Worm (Caenorhabditis elegans) whole organism, L4 larva: ENCODE data around the gene F55G7.4.

Source experiments
- F10B5.3 ChIP-seq: sonication (generic microtip); optimal IDR thresholded peaks from 2 replicates; lab custom pipeline; 2016; ENCODE audit warnings: mild to moderate bottlenecking, missing genetic modification characterization, missing compliant biosample characterization
- F26F4.8 ChIP-seq: fragments of 200-800 bp; sonication (Bioruptor generic); conservative IDR thresholded peaks from 2 replicates; pipeline ENCODE4 v1.3.6; 2022; ENCODE audit warnings: missing genetic modification characterization, missing compliant biosample characterization
- F37D6.2 ChIP-seq: sonication (generic microtip); optimal IDR thresholded peaks from 2 replicates; lab custom pipeline; 2016; ENCODE audit warnings: mild to moderate bottlenecking, missing genetic modification characterization, missing compliant biosample characterization
- R02D3.7 ChIP-seq: fragments of 150-350 bp; sonication (generic microtip); optimal IDR thresholded peaks from 3 replicates; lab custom pipeline; 2014; ENCODE audit warnings: missing biosample characterization, missing genetic modification characterization
- T20F7.1 ChIP-seq: fragments of 200-800 bp; sonication (Bioruptor generic); optimal IDR thresholded peaks from 2 replicates; lab custom pipeline; 2018; ENCODE audit warnings: mild to moderate bottlenecking, missing genetic modification characterization, missing compliant biosample characterization
- Y5F2A.4 ChIP-seq: fragments of 200-800 bp; sonication (Bioruptor generic); optimal IDR thresholded peaks from 2 replicates; lab custom pipeline; 2018; ENCODE audit warnings: mild to moderate bottlenecking, missing genetic modification characterization, missing compliant biosample characterization
- ZK337.2 ChIP-seq: fragments of 200-800 bp; sonication (Bioruptor generic); IDR thresholded peaks from 2 replicates; pipeline ENCODE4 v1.3.6; 2022; ENCODE audit warnings: missing genetic modification reagents, missing genetic modification characterization, missing compliant biosample characterization
- aly-2 ChIP-seq: sonication (generic microtip); optimal IDR thresholded peaks from 2 replicates; lab custom pipeline; 2018; ENCODE audit warnings: missing biosample characterization, missing genetic modification characterization
- ama-1 ChIP-seq: fragments of 150-350 bp; optimal IDR thresholded peaks from 2 replicates; lab custom pipeline; 2014; ENCODE audit warnings: inconsistent platforms, mixed read lengths
- ceh-32 ChIP-seq: sonication (generic microtip); optimal IDR thresholded peaks from 2 replicates; lab custom pipeline; 2016; ENCODE audit warnings: mild to moderate bottlenecking, missing genetic modification characterization, missing compliant biosample characterization; ENCODE audit not compliant: poor library complexity
- ceh-44 ChIP-seq: fragments of 200-800 bp; sonication (Bioruptor generic); IDR thresholded peaks from 2 replicates; pipeline ENCODE4 v1.3.6; 2022; ENCODE audit warnings: missing genetic modification reagents, missing genetic modification characterization, missing compliant biosample characterization
- ceh-82 ChIP-seq: sonication (generic microtip); optimal IDR thresholded peaks from 2 replicates; lab custom pipeline; 2017; ENCODE audit warnings: missing biosample characterization, missing genetic modification characterization
- ctbp-1 ChIP-seq: fragments of 200-800 bp; sonication (Bioruptor generic); IDR thresholded peaks from 2 replicates; pipeline ENCODE4 v1.3.6; 2022; ENCODE audit warnings: missing genetic modification reagents, missing genetic modification characterization, missing compliant biosample characterization
- daf-12 ChIP-seq: fragments of 150-350 bp; optimal IDR thresholded peaks from 2 replicates; lab custom pipeline; 2014; ENCODE audit warnings: missing biosample characterization, missing genetic modification reagents, missing genetic modification characterization
- daf-19 ChIP-seq: fragments of 200-800 bp; sonication (Bioruptor generic); conservative IDR thresholded peaks from 2 replicates; pipeline ENCODE4 v1.3.6; 2022; ENCODE audit warnings: missing genetic modification characterization, missing compliant biosample characterization
- dmd-6 ChIP-seq: fragments of 200-800 bp; sonication (Bioruptor generic); IDR thresholded peaks from 2 replicates; pipeline ENCODE4 v1.3.6; 2022; ENCODE audit warnings: missing genetic modification reagents, missing genetic modification characterization, missing compliant biosample characterization
- dmd-8 ChIP-seq: fragments of 200-800 bp; sonication (Bioruptor generic); IDR thresholded peaks from 2 replicates; pipeline ENCODE4 v1.3.6; 2022; ENCODE audit warnings: missing genetic modification characterization, missing compliant biosample characterization
- duxl-1 ChIP-seq: sonication (generic microtip); optimal IDR thresholded peaks from 2 replicates; lab custom pipeline; 2016; ENCODE audit warnings: mild to moderate bottlenecking, missing genetic modification characterization, moderate library complexity, missing compliant biosample characterization; ENCODE audit not compliant: poor library complexity
- dve-1 ChIP-seq: sonication (generic microtip); optimal IDR thresholded peaks from 2 replicates; lab custom pipeline; 2017; ENCODE audit warnings: antibody characterized with exemption, mild to moderate bottlenecking, missing genetic modification characterization, missing compliant biosample characterization; ENCODE audit not compliant: insufficient read depth
- egl-27 ChIP-seq: sonication (generic microtip); optimal IDR thresholded peaks from 3 replicates; lab custom pipeline; 2017; ENCODE audit warnings: missing biosample characterization, missing genetic modification reagents, missing genetic modification characterization
- egl-43 ChIP-seq: fragments of 200-800 bp; sonication (Bioruptor generic); IDR thresholded peaks from 2 replicates; pipeline ENCODE4 v1.3.6; 2022; ENCODE audit warnings: missing genetic modification reagents, missing genetic modification characterization, missing compliant biosample characterization
- gei-8 ChIP-seq: fragments of 200-800 bp; sonication (Bioruptor generic); optimal IDR thresholded peaks from 2 replicates; lab custom pipeline; 2018; ENCODE audit warnings: mild to moderate bottlenecking, missing genetic modification characterization, missing compliant biosample characterization
- hlh-30 ChIP-seq: sonication (generic microtip); optimal IDR thresholded peaks from 2 replicates; lab custom pipeline; 2017; ENCODE audit warnings: antibody characterized with exemption, mild to moderate bottlenecking, missing genetic modification characterization, missing compliant biosample characterization; ENCODE audit not compliant: insufficient read depth
- lin-1 ChIP-seq: fragments of 200-800 bp; sonication (Bioruptor generic); IDR thresholded peaks from 2 replicates; pipeline ENCODE4 v1.3.6; 2022; ENCODE audit warnings: missing genetic modification reagents, missing genetic modification characterization, missing compliant biosample characterization
- lin-13 ChIP-seq: fragments of 150-350 bp; optimal IDR thresholded peaks from 2 replicates; lab custom pipeline; 2014; ENCODE audit warnings: missing biosample characterization, missing genetic modification reagents, missing genetic modification characterization
- lin-15B ChIP-seq: fragments of 150-350 bp; sonication (generic microtip); optimal IDR thresholded peaks from 3 replicates; lab custom pipeline; 2014; ENCODE audit warnings: missing biosample characterization, missing genetic modification characterization
- lin-38 ChIP-seq: fragments of 200-800 bp; sonication (Bioruptor generic); IDR thresholded peaks from 2 replicates; pipeline ENCODE4 v1.3.6; 2022; ENCODE audit warnings: missing genetic modification reagents, missing genetic modification characterization, missing compliant biosample characterization
- lin-39 ChIP-seq: fragments of 150-350 bp; optimal IDR thresholded peaks from 2 replicates; lab custom pipeline; 2014; ENCODE audit warnings: missing biosample characterization, missing genetic modification reagents, missing genetic modification characterization
- madf-5 ChIP-seq, 2 experiments: fragments of 200-800 bp; sonication (Bioruptor generic); IDR thresholded peaks; 2 replicates each; pipeline ENCODE4 v1.3.6; 2022; ENCODE audit warnings: missing compliant biosample characterization in 2 of 2, missing genetic modification characterization in 2 of 2
- madf-9 ChIP-seq: fragments of 200-800 bp; sonication (Bioruptor generic); conservative IDR thresholded peaks from 2 replicates; pipeline ENCODE4 v1.3.6; 2022; ENCODE audit warnings: missing genetic modification reagents, missing genetic modification characterization, missing compliant biosample characterization
- mdl-1 ChIP-seq, 2 experiments: fragments of 150-350 bp in 1 of 2; sonication (generic microtip) in 1 of 2; optimal IDR thresholded peaks; 2 replicates each; lab custom pipeline; 2014 to 2017; ENCODE audit warnings: missing biosample characterization in 2 of 2, missing genetic modification characterization in 2 of 2
- mes-2 ChIP-seq: sonication (generic microtip); optimal IDR thresholded peaks from 2 replicates; lab custom pipeline; 2016; ENCODE audit warnings: missing genotype, mild to moderate bottlenecking, missing genetic modification characterization, missing compliant biosample characterization; ENCODE audit not compliant: poor library complexity, severe bottlenecking
- mxl-3 ChIP-seq: fragments of 200-800 bp; sonication (Bioruptor generic); optimal IDR thresholded peaks from 2 replicates; lab custom pipeline; 2018; ENCODE audit warnings: mild to moderate bottlenecking, missing genetic modification characterization, missing compliant biosample characterization
- nhr-10 ChIP-seq: fragments of 150-350 bp; optimal IDR thresholded peaks from 2 replicates; lab custom pipeline; 2014; ENCODE audit warnings: missing biosample characterization, missing genetic modification characterization
- nhr-102 ChIP-seq: sonication (generic microtip); optimal IDR thresholded peaks from 2 replicates; lab custom pipeline; 2016; ENCODE audit warnings: mild to moderate bottlenecking, missing genetic modification characterization, moderate library complexity, missing compliant biosample characterization
- nhr-42 ChIP-seq: fragments of 200-800 bp; sonication (Bioruptor generic); IDR thresholded peaks from 2 replicates; pipeline ENCODE4 v1.3.6; 2022; ENCODE audit warnings: missing genetic modification characterization, missing compliant biosample characterization
- nhr-6 ChIP-seq: fragments of 150-350 bp; optimal IDR thresholded peaks from 2 replicates; lab custom pipeline; 2014; ENCODE audit warnings: missing biosample characterization, missing genetic modification characterization
- nhr-76 ChIP-seq: fragments of 150-350 bp; optimal IDR thresholded peaks from 2 replicates; lab custom pipeline; 2014; ENCODE audit warnings: missing biosample characterization, missing genetic modification characterization
- pqm-1 ChIP-seq: sonication (generic microtip); optimal IDR thresholded peaks from 2 replicates; lab custom pipeline; 2017; ENCODE audit warnings: missing biosample characterization, missing genetic modification characterization
- rbr-2 ChIP-seq: sonication (generic microtip); optimal IDR thresholded peaks from 2 replicates; lab custom pipeline; 2016; ENCODE audit warnings: missing genotype, missing genetic modification characterization, missing compliant biosample characterization
- saeg-2 ChIP-seq: fragments of 200-800 bp; sonication (Bioruptor generic); IDR thresholded peaks from 2 replicates; pipeline ENCODE4 v1.3.6; 2022; ENCODE audit warnings: missing genetic modification reagents, missing genetic modification characterization, missing compliant biosample characterization
- set-16 ChIP-seq: fragments of 200-800 bp; sonication (Bioruptor generic); IDR thresholded peaks from 2 replicates; pipeline ENCODE4 v1.3.6; 2022; ENCODE audit warnings: missing genetic modification reagents, missing genetic modification characterization, missing compliant biosample characterization
- skn-1 ChIP-seq: fragments of 150-350 bp; optimal IDR thresholded peaks from 2 replicates; lab custom pipeline; 2014; ENCODE audit warnings: missing biosample characterization, missing genetic modification characterization
- spr-1 ChIP-seq: sonication (generic microtip); optimal IDR thresholded peaks from 2 replicates; lab custom pipeline; 2016; ENCODE audit warnings: mild to moderate bottlenecking, missing genetic modification characterization, missing compliant biosample characterization
- unc-62 ChIP-seq, 3 experiments: fragments of 150-350 bp in 1 of 3; sonication (generic microtip); optimal IDR thresholded peaks in 2 of 3; peaks in 1 of 3; 1 replicate in 1 of 3; 2 replicates in 2 of 3; lab custom pipeline; 2014 to 2017; ENCODE audit warnings: missing biosample characterization in 3 of 3, missing genetic modification characterization in 3 of 3, missing genetic modification reagents in 3 of 3, missing genotype in 1 of 3
- vab-7 ChIP-seq: fragments of 200-800 bp; sonication (Bioruptor generic); IDR thresholded peaks from 2 replicates; pipeline ENCODE4 v1.3.6; 2022; ENCODE audit warnings: missing genetic modification reagents, missing genetic modification characterization, missing compliant biosample characterization
- zfp-2 ChIP-seq: sonication (generic microtip); optimal IDR thresholded peaks from 2 replicates; lab custom pipeline; 2016; ENCODE audit warnings: mild to moderate bottlenecking, missing genetic modification characterization, missing compliant biosample characterization
- zip-2 ChIP-seq: fragments of 150-350 bp; optimal IDR thresholded peaks from 2 replicates; lab custom pipeline; 2014; ENCODE audit warnings: missing biosample characterization, missing genetic modification characterization
- ztf-11 ChIP-seq: fragments of 150-350 bp; optimal IDR thresholded peaks from 2 replicates; lab custom pipeline; 2014; ENCODE audit warnings: missing biosample characterization, missing genetic modification characterization
- ztf-7 ChIP-seq: fragments of 150-350 bp; optimal IDR thresholded peaks from 2 replicates; lab custom pipeline; 2014; ENCODE audit warnings: missing biosample characterization, missing genetic modification characterization

F55G7.4 gene

DNA sequence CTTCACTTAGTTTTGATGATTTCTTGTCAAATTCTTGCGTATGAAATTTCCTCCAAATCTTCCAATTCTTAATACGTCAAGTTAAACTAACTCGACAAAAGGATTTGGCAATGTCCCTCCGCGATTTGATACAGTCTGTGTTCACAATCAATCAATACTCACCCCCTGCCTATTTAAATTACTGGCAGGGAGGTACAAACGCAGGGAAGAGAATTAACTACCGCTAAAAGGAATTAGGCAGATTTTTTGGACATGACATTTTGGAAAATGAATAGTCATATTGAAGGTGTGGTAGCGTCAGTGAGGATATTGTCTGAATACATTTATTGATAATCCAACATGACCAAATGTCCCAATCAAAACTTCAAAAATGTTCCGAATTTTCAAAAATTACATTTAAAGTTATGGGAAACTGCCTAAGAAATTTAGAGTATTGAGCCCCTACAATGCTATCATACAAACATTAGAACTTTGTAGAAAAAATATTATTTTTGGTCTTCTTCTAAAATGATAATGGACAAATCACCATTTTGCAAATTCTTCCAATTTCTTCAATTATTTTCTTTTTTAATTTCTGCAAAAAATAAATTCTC is 9.8 kb downstream of the F55G7.4 start (continued):
- TF ChIP-seq dmd-8, result peak; percentile 72
- peak; percentile 52 for TF ChIP-seq egl-27 (tag; lab: Kevin White, UChicago)
- TF ChIP-seq spr-1 (tag; lab: Kevin White, UChicago), result peak; percentile 97
- peak; percentile 94 for TF ChIP-seq hlh-30 (tag; lab: Kevin White, UChicago)
- peak; percentile 99 for TF ChIP-seq duxl-1 (tag; lab: Kevin White, UChicago)
- TF ChIP-seq zip-2 (tag; lab: Kevin White, UChicago), result peak; percentile 98
- no peak for TF ChIP-seq daf-12 (tag; lab: Kevin White, UChicago)
- TF ChIP-seq dve-1 (tag; lab: Kevin White, UChicago), result peak; percentile 100
- peak; percentile 88 for TF ChIP-seq lin-38 (GFP tag; lab: Robert Waterston, UW)
- TF ChIP-seq mdl-1 (tag; optimal IDR thresholded peaks at IDR 0.05; lab: Kevin White, UChicago), result peak; percentile 90 to 92
- TF ChIP-seq nhr-6, result peak; percentile 98
- no peak for TF ChIP-seq ceh-44 (GFP tag; lab: Robert Waterston, UW)
- TF ChIP-seq mxl-3 (GFP tag; lab: Kevin White, UChicago), result peak; percentile 92
- peak; percentile 99 for TF ChIP-seq F37D6.2
- peak; percentile 83 for TF ChIP-seq ZK337.2
- peak; percentile 88 for TF ChIP-seq ceh-32 (tag; lab: Kevin White, UChicago)
- TF ChIP-seq aly-2, result no peak
- TF ChIP-seq mes-2, result peak; percentile 99
- TF ChIP-seq lin-39 (tag; lab: Kevin White, UChicago), result peak; percentile 86
- TF ChIP-seq egl-43, result peak; percentile 98
- TF ChIP-seq lin-1 (GFP tag; lab: Robert Waterston, UW), result peak; percentile 95
- TF ChIP-seq F10B5.3, result peak; percentile 96
- TF ChIP-seq nhr-102 (tag; lab: Kevin White, UChicago), result peak; percentile 99
- TF ChIP-seq ceh-82, result peak; percentile 66
- TF ChIP-seq lin-15B (tag; lab: Kevin White, UChicago), result peak; percentile 41
- TF ChIP-seq skn-1, result no peak
- TF ChIP-seq gei-8, result peak; percentile 88
- peak; percentile 97 for TF ChIP-seq ztf-7 (tag; lab: Kevin White, UChicago)
- TF ChIP-seq Y5F2A.4, result peak; percentile 91
- TF ChIP-seq daf-19, result peak; percentile 96
- peak; percentile 95 for TF ChIP-seq saeg-2 (GFP tag; lab: Robert Waterston, UW)
- peak; percentile 1 for TF ChIP-seq R02D3.7
- peak; percentile 97 for TF ChIP-seq dmd-6
- peak; percentile 91 to 100 for TF ChIP-seq unc-62 (GFP tag; optimal IDR thresholded peaks at IDR 0.05 in 1 of 2; lab: Kevin White, UChicago)
- TF ChIP-seq unc-62 (tag; optimal IDR thresholded peaks at IDR 0.05; lab: Kevin White, UChicago), result peak; percentile 93
- no peak for TF ChIP-seq set-16 (GFP tag; lab: Robert Waterston, UW)
- TF ChIP-seq ztf-11 (tag; lab: Kevin White, UChicago), result peak; percentile 84
- TF ChIP-seq lin-13 (GFP tag; lab: Kevin White, UChicago), result peak; percentile 98
- TF ChIP-seq zfp-2 (tag; lab: Kevin White, UChicago), result peak; percentile 88
- TF ChIP-seq T20F7.1 (GFP tag; lab: Kevin White, UChicago), result peak; percentile 91
- TF ChIP-seq ctbp-1 (GFP tag; lab: Robert Waterston, UW), result peak; percentile 98
- peak; percentile 97 for TF ChIP-seq madf-9 (GFP tag; lab: Robert Waterston, UW)
- peak; percentile 53 to 92; a peak in 3 of 4 replicates for TF ChIP-seq madf-5 (GFP tag; IDR thresholded peaks at IDR 0.05; lab: Robert Waterston, UW)
- no peak for TF ChIP-seq ama-1 (lab: Kevin White, UChicago)
- TF ChIP-seq pqm-1 (tag; lab: Kevin White, UChicago), result peak; percentile 68
- peak; percentile 99 for TF ChIP-seq rbr-2 (tag; lab: Kevin White, UChicago)
- TF ChIP-seq nhr-10 (tag; lab: Kevin White, UChicago), result peak; percentile 99
- TF ChIP-seq F26F4.8 (GFP tag; lab: Robert Waterston, UW), result no peak
- TF ChIP-seq nhr-42 (GFP tag; lab: Robert Waterston, UW), result peak; percentile 99
- TF ChIP-seq vab-7 (GFP tag; lab: Robert Waterston, UW), result peak; percentile 87
- TF ChIP-seq nhr-76 (tag; lab: Kevin White, UChicago), result peak; percentile 82
